Worm (Caenorhabditis elegans) whole organism, midembryonic: ENCODE results near the gene F46C8.1.

Experiments used
- cog-1 ChIP-seq: sonication (generic microtip); optimal IDR thresholded peaks from 2 replicates; lab custom pipeline; 2016; ENCODE audit warnings: missing genetic modification characterization, missing compliant biosample characterization
- flt-1 ChIP-seq: fragments of 200-800 bp; sonication (Bioruptor generic); IDR thresholded peaks from 2 replicates; pipeline ENCODE4 v1.3.6; 2022; ENCODE audit warnings: missing genetic modification characterization, missing compliant biosample characterization
- klf-2 ChIP-seq: fragments of 200-800 bp; sonication (Bioruptor generic); conservative IDR thresholded peaks from 2 replicates; pipeline ENCODE4 v1.3.6; 2022; ENCODE audit warnings: missing genetic modification reagents, missing genetic modification characterization, missing compliant biosample characterization
- med-1 ChIP-seq: sonication (generic microtip); optimal IDR thresholded peaks from 2 replicates; lab custom pipeline; 2017; ENCODE audit warnings: missing genetic modification characterization, mild to moderate bottlenecking, missing compliant biosample characterization, antibody characterized with exemption, missing genetic modification reagents; ENCODE audit not compliant: insufficient read depth
- ref-1 ChIP-seq: fragments of 200-800 bp; sonication (Bioruptor generic); conservative IDR thresholded peaks from 2 replicates; pipeline ENCODE4 v1.3.6; 2022; ENCODE audit warnings: missing genetic modification reagents, missing genetic modification characterization, missing compliant biosample characterization
- tab-1 ChIP-seq: fragments of 200-800 bp; sonication (Bioruptor generic); IDR thresholded peaks from 2 replicates; pipeline ENCODE4 v1.3.6; 2022; ENCODE audit warnings: missing genetic modification characterization, missing compliant biosample characterization
- ztf-29 ChIP-seq: fragments of 200-800 bp; sonication (Bioruptor generic); IDR thresholded peaks from 2 replicates; pipeline ENCODE4 v1.3.6; 2022; ENCODE audit warnings: missing genetic modification reagents, missing genetic modification characterization, missing compliant biosample characterization

ce11 chrX:7502807-7503206 lies 45.5 kb upstream of the F46C8.1 start, which contains the start of gene F48E3.6:
- TF ChIP-seq tab-1 (GFP tag; lab: Robert Waterston, UW) (no peak), med-1 (GFP tag; lab: Kevin White, UChicago) (no peak), cog-1 (no peak), ztf-29 (GFP tag; lab: Robert Waterston, UW) (no peak), klf-2 (GFP tag; lab: Robert Waterston, UW) (no peak), flt-1 (no peak), ref-1 (GFP tag; lab: Robert Waterston, UW) (no peak)
